Worm (Caenorhabditis elegans): ENCODE data around the gene nsph-3.1.

nsph-3.1 gene

DNA sequence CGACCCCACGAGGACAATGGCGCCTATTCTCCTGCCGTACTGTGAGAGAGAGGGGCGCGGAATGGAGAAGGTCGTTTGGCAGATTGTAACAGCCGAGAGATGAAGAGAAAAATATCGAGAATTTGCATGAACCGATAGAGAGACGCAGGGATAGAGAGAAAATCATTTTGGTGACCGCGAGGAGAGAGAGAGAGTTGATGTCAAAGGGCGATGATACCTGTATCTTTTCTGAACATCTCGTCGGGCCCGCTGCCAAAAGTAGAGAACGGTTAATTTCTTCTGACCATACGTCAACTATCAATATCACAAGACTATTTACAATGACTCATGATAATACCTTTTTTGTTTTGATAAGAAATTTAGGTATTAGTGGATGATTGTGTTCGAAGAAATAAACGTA, 26.4 kb downstream of the nsph-3.1 start:
- TF ChIP-seq nhr-232 (tag; optimal IDR thresholded peaks at IDR 0.05): no peak
- peak; percentile 72 for TF ChIP-seq elt-2 (tag; optimal IDR thresholded peaks at IDR 0.05)

DNA sequence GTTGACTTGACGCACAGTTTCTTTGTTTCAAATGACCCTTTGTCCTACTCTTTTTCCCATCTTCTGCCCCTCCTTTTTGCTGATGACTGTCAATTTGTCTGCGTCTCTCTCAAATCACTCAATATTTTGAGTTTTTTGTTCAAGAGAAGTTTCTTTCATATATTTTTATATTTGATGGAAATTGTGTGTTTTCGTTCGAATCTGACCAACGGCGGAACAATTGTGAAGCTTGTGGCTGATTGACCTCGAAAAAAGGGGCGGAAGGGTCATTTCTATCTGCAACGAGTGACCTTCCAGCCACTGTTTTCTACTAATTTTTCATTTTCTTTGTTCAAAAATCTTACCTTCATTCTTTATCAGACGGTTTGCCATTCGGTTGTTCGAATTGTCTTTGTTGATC, 29.0 kb downstream of the nsph-3.1 start:
- TF ChIP-seq ceh-22 (tag; optimal IDR thresholded peaks at IDR 0.05): no peak
- TF ChIP-seq ref-2 (tag; optimal IDR thresholded peaks at IDR 0.05): no peak
- TF ChIP-seq ceh-18 (tag; optimal IDR thresholded peaks at IDR 0.05): no peak
- no peak for TF ChIP-seq nhr-11 (tag; optimal IDR thresholded peaks at IDR 0.05)
- TF ChIP-seq pros-1 (tag; optimal IDR thresholded peaks at IDR 0.05): no peak
- no peak for TF ChIP-seq ceh-2 (tag; optimal IDR thresholded peaks at IDR 0.05)
- no peak for TF ChIP-seq pha-4 (tag; optimal IDR thresholded peaks at IDR 0.05)
- TF ChIP-seq hlh-6 (tag; optimal IDR thresholded peaks at IDR 0.05): no peak
- no peak for TF ChIP-seq ceh-34 (tag; optimal IDR thresholded peaks at IDR 0.05)
- no peak for TF ChIP-seq pha-2 (tag; optimal IDR thresholded peaks at IDR 0.05)
- TF ChIP-seq K02D7.2 (tag; optimal IDR thresholded peaks at IDR 0.05): no peak
- TF ChIP-seq pqm-1 (tag; optimal IDR thresholded peaks at IDR 0.05): no peak
- no peak for TF ChIP-seq C38D4.7 (GFP tag; optimal IDR thresholded peaks at IDR 0.05)
- TF ChIP-seq unc-86 (tag; optimal IDR thresholded peaks at IDR 0.05): no peak
- TF ChIP-seq Y22D7AL.16 (tag; optimal IDR thresholded peaks at IDR 0.05): no peak
- no peak for TF ChIP-seq ama-1 (optimal IDR thresholded peaks at IDR 0.05)

DNA sequence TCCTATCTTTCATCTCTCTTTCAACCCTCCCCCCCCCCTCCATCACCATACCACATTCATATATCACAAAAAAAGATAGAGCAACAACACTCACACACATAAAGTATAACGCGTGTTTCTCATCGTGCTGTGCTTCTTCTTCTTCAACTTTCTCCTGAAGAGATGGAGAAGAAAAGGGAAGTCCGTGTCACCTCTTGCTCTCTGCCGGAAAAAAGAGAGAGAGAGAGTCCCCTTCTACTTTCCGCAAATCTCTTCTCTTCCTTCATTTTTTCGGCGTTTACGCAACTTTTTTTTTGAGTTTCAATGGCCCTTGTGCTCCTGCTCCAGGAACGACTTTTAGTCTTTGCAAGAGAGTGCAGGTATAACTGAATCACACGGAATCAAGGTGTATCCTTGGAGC, 30.1 kb downstream of the nsph-3.1 start:
- TF ChIP-seq ceh-18 (tag; optimal IDR thresholded peaks at IDR 0.05): peak; percentile 49
- no peak for TF ChIP-seq hlh-13 (GFP tag; optimal IDR thresholded peaks at IDR 0.05)
- TF ChIP-seq eyg-1 (tag; optimal IDR thresholded peaks at IDR 0.05): no peak
- no peak for TF ChIP-seq lin-11 (tag; optimal IDR thresholded peaks at IDR 0.05)
- no peak for TF ChIP-seq ets-4 (tag; optimal IDR thresholded peaks at IDR 0.05)

DNA sequence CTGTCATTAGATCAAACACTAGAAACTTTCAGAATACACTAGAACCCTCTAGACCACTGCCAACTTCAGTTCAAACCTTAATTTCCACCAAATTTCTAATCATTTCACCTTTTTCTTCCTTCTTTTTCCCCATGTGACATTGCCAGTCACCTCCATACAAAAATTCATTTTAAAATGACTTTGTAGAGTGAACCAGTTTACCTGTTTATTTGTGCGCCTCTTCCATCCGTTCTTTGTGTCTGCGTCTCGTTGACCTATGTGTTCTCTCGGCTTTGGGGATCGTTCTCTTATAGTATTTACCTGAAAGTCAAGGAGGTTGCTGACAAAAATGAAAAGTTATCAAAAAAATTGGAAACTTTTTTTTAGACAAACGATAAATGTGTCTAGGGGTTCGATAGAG, 31.0 kb downstream of the nsph-3.1 start:
- no peak for TF ChIP-seq che-1 (tag; optimal IDR thresholded peaks at IDR 0.05)
- no peak for TF ChIP-seq ceh-48 (tag; optimal IDR thresholded peaks at IDR 0.05)
- TF ChIP-seq unc-86 (tag; optimal IDR thresholded peaks at IDR 0.05): no peak
- TF ChIP-seq pha-2 (tag; optimal IDR thresholded peaks at IDR 0.05): no peak
- no peak for TF ChIP-seq ttx-3 (tag; optimal IDR thresholded peaks at IDR 0.05)
- no peak for TF ChIP-seq madf-2 (tag; optimal IDR thresholded peaks at IDR 0.05)
- no peak for TF ChIP-seq unc-55 (GFP tag; optimal IDR thresholded peaks at IDR 0.05)
- no peak for TF ChIP-seq eyg-1 (tag; optimal IDR thresholded peaks at IDR 0.05)
- no peak for TF ChIP-seq ceh-22 (tag; optimal IDR thresholded peaks at IDR 0.05)
- TF ChIP-seq mec-3 (tag; optimal IDR thresholded peaks at IDR 0.05; ENCODE audit: borderline replicate concordance): no peak
- no peak for TF ChIP-seq hlh-30 (tag; optimal IDR thresholded peaks at IDR 0.05; ENCODE audit: insufficient read depth)

DNA sequence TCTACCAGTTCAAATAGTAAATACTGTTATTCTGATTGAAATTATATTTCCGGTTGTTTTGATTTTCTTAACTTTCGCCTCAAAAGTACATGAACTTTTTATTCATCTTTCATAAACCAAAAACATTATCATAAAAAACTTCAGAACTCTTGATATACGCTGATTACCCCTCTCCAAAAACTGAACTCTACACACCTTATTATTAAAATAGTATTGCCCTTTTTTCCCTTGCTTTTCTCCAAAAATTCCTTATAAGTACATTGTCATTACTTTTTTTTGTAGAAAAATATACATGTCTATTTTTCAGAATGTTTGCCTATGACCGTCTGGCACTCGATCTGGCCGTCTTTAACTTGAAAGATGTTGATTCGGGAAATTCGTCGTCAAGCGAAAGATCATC, 32.2 kb downstream of the nsph-3.1 start, which contains the start of gene Y43E12A.2:
Y43E12A.2 (plus strand) TSS at position 301 of the 400 bp plus-strand sequence.
- no peak for TF ChIP-seq pha-2 (tag; optimal IDR thresholded peaks at IDR 0.05)
- TF ChIP-seq ceh-24 (tag; optimal IDR thresholded peaks at IDR 0.05): no peak
- no peak for TF ChIP-seq dmd-4 (tag; optimal IDR thresholded peaks at IDR 0.05; ENCODE audit: borderline replicate concordance)
- no peak for TF ChIP-seq F13H6.1 (tag; optimal IDR thresholded peaks at IDR 0.05)
- TF ChIP-seq ama-1 (optimal IDR thresholded peaks at IDR 0.05): no peak
- no peak for TF ChIP-seq nfya-1 (tag; optimal IDR thresholded peaks at IDR 0.05)
- TF ChIP-seq lim-6 (tag; optimal IDR thresholded peaks at IDR 0.05): no peak
- TF ChIP-seq sox-2 (GFP tag; IDR thresholded peaks at IDR 0.05): no peak
- no peak for TF ChIP-seq ceh-9 (tag; optimal IDR thresholded peaks at IDR 0.05)
- TF ChIP-seq fax-1 (tag; optimal IDR thresholded peaks at IDR 0.05): no peak
- no peak for TF ChIP-seq ceh-18 (tag; optimal IDR thresholded peaks at IDR 0.05)
- no peak for TF ChIP-seq ceh-14 (tag; optimal IDR thresholded peaks at IDR 0.05)
- no peak for TF ChIP-seq ztf-16 (tag; optimal IDR thresholded peaks at IDR 0.05)
- TF ChIP-seq sdc-2 (tag; optimal IDR thresholded peaks at IDR 0.05): no peak
- no peak for TF ChIP-seq unc-42 (tag; optimal IDR thresholded peaks at IDR 0.05)
- no peak for TF ChIP-seq nhr-11 (tag; optimal IDR thresholded peaks at IDR 0.05)
- TF ChIP-seq npax-4 (tag; optimal IDR thresholded peaks at IDR 0.05): no peak
- TF ChIP-seq hlh-15 (tag; optimal IDR thresholded peaks at IDR 0.05): no peak

Data from whole organism, late embryonic.